Fruit fly (Drosophila melanogaster): ENCODE data around the gene CG34299.

Gene CG34299

dm6 chr3R:30248565-30248964 lies 818 bp upstream of the CG34299 start (continued):
- TF ChIP-seq Mad (GFP tag; optimal IDR thresholded peaks at IDR 0.05): no peak
- no peak for TF ChIP-seq CG18476 (GFP tag; optimal IDR thresholded peaks at IDR 0.05)
- TF ChIP-seq Opbp (GFP tag; IDR thresholded peaks at IDR 0.05; ENCODE audit: partially characterized antibody): peak; percentile 86
- TF ChIP-seq cas (GFP tag; IDR thresholded peaks at IDR 0.05): no peak
- TF ChIP-seq row (GFP tag; IDR thresholded peaks at IDR 0.05): no peak
- no peak for TF ChIP-seq Elba2 (GFP tag; optimal IDR thresholded peaks at IDR 0.05)
- no peak for TF ChIP-seq bcd (GFP tag; optimal IDR thresholded peaks at IDR 0.05)
- TF ChIP-seq dpn (GFP tag; optimal IDR thresholded peaks at IDR 0.05): no peak
- TF ChIP-seq ci (GFP tag; IDR thresholded peaks at IDR 0.05): peak; percentile 48; the same call in 2 of the 3 replicates
- TF ChIP-seq hkb (optimal IDR thresholded peaks at IDR 0.05): no peak
- TF ChIP-seq hkb (GFP tag; IDR thresholded peaks at IDR 0.05): no peak
- TF ChIP-seq CG11247 (GFP tag; IDR thresholded peaks at IDR 0.05): no peak
- no peak for TF ChIP-seq CG7556 (GFP tag; optimal IDR thresholded peaks at IDR 0.05)
- TF ChIP-seq fd3F (GFP tag; optimal IDR thresholded peaks at IDR 0.05): no peak
- TF ChIP-seq sqz (GFP tag; optimal IDR thresholded peaks at IDR 0.05): no peak
- TF ChIP-seq unc-4 (GFP tag; IDR thresholded peaks at IDR 0.05; ENCODE audit: partially characterized antibody): peak; percentile 53; the same call in 1 of the 2 replicates
- no peak for TF ChIP-seq pzg (GFP tag; optimal IDR thresholded peaks at IDR 0.05)
- TF ChIP-seq knrl (GFP tag; IDR thresholded peaks at IDR 0.05; ENCODE audit: partially characterized antibody): peak; percentile 61
- TF ChIP-seq Lhr (GFP tag; optimal IDR thresholded peaks at IDR 0.05): no peak
- no peak for TF ChIP-seq Camta (GFP tag; optimal IDR thresholded peaks at IDR 0.05)
- no peak for TF ChIP-seq Ptx1 (GFP tag; IDR thresholded peaks at IDR 0.05)
- no peak; the same call in 1 of the 2 replicates for TF ChIP-seq CG2129 (GFP tag; IDR thresholded peaks at IDR 0.05; ENCODE audit: partially characterized antibody)
- TF ChIP-seq CG10565 (GFP tag; optimal IDR thresholded peaks at IDR 0.05): no peak
- TF ChIP-seq CG13624 (GFP tag; optimal IDR thresholded peaks at IDR 0.05): no peak
- peak; percentile 67 for TF ChIP-seq Scr (GFP tag; IDR thresholded peaks at IDR 0.05; ENCODE audit: partially characterized antibody)
- TF ChIP-seq CG15514 (GFP tag; optimal IDR thresholded peaks at IDR 0.05): no peak
- TF ChIP-seq CG10543 (GFP tag; optimal IDR thresholded peaks at IDR 0.05): no peak
- TF ChIP-seq chn (GFP tag; optimal IDR thresholded peaks at IDR 0.05): no peak
- TF ChIP-seq kah (GFP tag; optimal IDR thresholded peaks at IDR 0.05): no peak
- no peak for TF ChIP-seq CG4730 (GFP tag; IDR thresholded peaks at IDR 0.05)
- peak; percentile 91 for TF ChIP-seq tna (GFP tag; IDR thresholded peaks at IDR 0.05; ENCODE audit: partially characterized antibody)
- peak; percentile 82 for TF ChIP-seq ato (GFP tag; IDR thresholded peaks at IDR 0.05; ENCODE audit: partially characterized antibody)
- TF ChIP-seq ap (GFP tag; IDR thresholded peaks at IDR 0.05): no peak
- TF ChIP-seq az2 (GFP tag; optimal IDR thresholded peaks at IDR 0.05): no peak
- no peak for TF ChIP-seq Fer3 (tag; optimal IDR thresholded peaks at IDR 0.05)
- peak; percentile 71 for TF ChIP-seq vnd (GFP tag; IDR thresholded peaks at IDR 0.05; ENCODE audit: partially characterized antibody)
- no peak for TF ChIP-seq CG17385 (GFP tag; optimal IDR thresholded peaks at IDR 0.05)
- TF ChIP-seq bbx (GFP tag; IDR thresholded peaks at IDR 0.05; ENCODE audit: partially characterized antibody): peak; percentile 86
- no peak for TF ChIP-seq nau (GFP tag; optimal IDR thresholded peaks at IDR 0.05)
- no peak for TF ChIP-seq gt (GFP tag; IDR thresholded peaks at IDR 0.05)
- no peak for TF ChIP-seq peb (GFP tag; IDR thresholded peaks at IDR 0.05)
- no peak for TF ChIP-seq HHEX (GFP tag; optimal IDR thresholded peaks at IDR 0.05)
- TF ChIP-seq CG43689 (GFP tag; IDR thresholded peaks at IDR 0.05): no peak
- TF ChIP-seq Doc2 (GFP tag; IDR thresholded peaks at IDR 0.05): no peak
- no peak for TF ChIP-seq CG8359 (GFP tag; optimal IDR thresholded peaks at IDR 0.05; ENCODE audit: borderline replicate concordance)
- no peak for TF ChIP-seq Sin3A (optimal IDR thresholded peaks at IDR 0.05)
- no peak for TF ChIP-seq H2.0 (GFP tag; IDR thresholded peaks at IDR 0.05)
- TF ChIP-seq NC2α (GFP tag; optimal IDR thresholded peaks at IDR 0.05): no peak
- TF ChIP-seq D19B (GFP tag; optimal IDR thresholded peaks at IDR 0.05): no peak
- no peak for TF ChIP-seq MTF-1 (GFP tag; optimal IDR thresholded peaks at IDR 0.05; ENCODE audit: borderline replicate concordance)
- no peak for TF ChIP-seq mirr (GFP tag; optimal IDR thresholded peaks at IDR 0.05)

Data from whole organism, embryonic.